Worm (Caenorhabditis elegans): ENCODE measurements around the gene scl-25.

ce11 chrV:17182045-17182444, 43.4 kb upstream of the scl-25 start, which contains the start of gene srh-159:
- no peak for TF ChIP-seq snpc-4 (tag; optimal IDR thresholded peaks at IDR 0.05)
- TF ChIP-seq nhr-77 (tag; optimal IDR thresholded peaks at IDR 0.05), result no peak
